Worm (Caenorhabditis elegans) whole organism, late embryonic: ENCODE measurements around the gene F14D2.14.

Experiments used
- ceh-24 ChIP-seq: sonication (generic microtip); optimal IDR thresholded peaks from 2 replicates; lab custom pipeline; 2016; ENCODE audit warnings: mild to moderate bottlenecking, missing genetic modification characterization, missing compliant biosample characterization
- nhr-11 ChIP-seq: fragments of 150-350 bp; optimal IDR thresholded peaks from 2 replicates; lab custom pipeline; 2014; ENCODE audit warnings: missing biosample characterization, missing genetic modification characterization

- no peak for TF ChIP-seq nhr-11 (tag; lab: Kevin White, UChicago)
- no peak for TF ChIP-seq ceh-24 (tag; lab: Kevin White, UChicago)
Measured at ce11 chrII:3378275-3378674, 30.5 kb upstream of the F14D2.14 start, which contains the start of gene Y49F6C.2.
